Worm (Caenorhabditis elegans) whole organism, young adult: ENCODE data around the gene enri-2.

ENCODE experiments used
- F49E8.2 ChIP-seq: sonication (generic microtip); optimal IDR thresholded peaks from 3 replicates; lab custom pipeline; 2017; ENCODE audit warnings: missing genetic modification characterization, mild to moderate bottlenecking, missing compliant biosample characterization, antibody characterized with exemption, moderate library complexity; ENCODE audit not compliant: insufficient read depth
- ZK185.1 ChIP-seq: sonication (generic microtip); optimal IDR thresholded peaks from 2 replicates; lab custom pipeline; 2016; ENCODE audit warnings: mild to moderate bottlenecking, missing genetic modification characterization, missing compliant biosample characterization; ENCODE audit not compliant: poor library complexity, severe bottlenecking
- ama-1 ChIP-seq, 3 experiments: fragments of 150-350 bp in 1 of 3; sonication (generic microtip) in 2 of 3; optimal IDR thresholded peaks; 2 replicates each; lab custom pipeline; 2014 to 2018; ENCODE audit warnings: missing biosample characterization in 2 of 3, missing genetic modification characterization in 2 of 3, missing genetic modification reagents in 2 of 3
- dpff-1 ChIP-seq: sonication (generic microtip); optimal IDR thresholded peaks from 2 replicates; lab custom pipeline; 2017; ENCODE audit warnings: mild to moderate bottlenecking, missing genetic modification characterization, missing compliant biosample characterization
- dpl-1 ChIP-seq: fragments of 150-350 bp; optimal IDR thresholded peaks from 2 replicates; lab custom pipeline; 2014; ENCODE audit warnings: missing biosample characterization, missing genetic modification reagents, missing genetic modification characterization
- egl-44 ChIP-seq: fragments of 200-800 bp; sonication (Bioruptor generic); IDR thresholded peaks from 2 replicates; pipeline ENCODE4 v1.3.6; 2022; ENCODE audit warnings: missing genetic modification reagents, missing genetic modification characterization, missing compliant biosample characterization
- let-607 ChIP-seq, 2 experiments: fragments of 200-800 bp in 1 of 2; sonication (Bioruptor generic) in 1 of 2; sonication (generic microtip) in 1 of 2; optimal IDR thresholded peaks; 2 replicates each; lab custom pipeline; 2016 to 2018; ENCODE audit warnings: mild to moderate bottlenecking in 2 of 2, missing compliant biosample characterization in 2 of 2, missing genetic modification characterization in 2 of 2, moderate library complexity in 2 of 2, missing genotype in 1 of 2
- madf-6 ChIP-seq: fragments of 200-800 bp; sonication (Bioruptor generic); IDR thresholded peaks from 2 replicates; pipeline ENCODE4 v1.3.6; 2022; ENCODE audit warnings: missing genetic modification reagents, missing genetic modification characterization, missing compliant biosample characterization
- mcd-1 ChIP-seq: fragments of 200-800 bp; sonication (Bioruptor generic); IDR thresholded peaks from 2 replicates; pipeline ENCODE4 v1.3.6; 2022; ENCODE audit warnings: missing genetic modification reagents, missing genetic modification characterization, missing compliant biosample characterization
- nfya-2 ChIP-seq: fragments of 200-800 bp; sonication (Bioruptor generic); IDR thresholded peaks from 2 replicates; pipeline ENCODE4 v1.3.6; 2022; ENCODE audit warnings: missing genetic modification reagents, missing genetic modification characterization, missing compliant biosample characterization
- pha-4 ChIP-seq: fragments of 150-350 bp; sonication (generic microtip); optimal IDR thresholded peaks from 2 replicates; lab custom pipeline; 2014; ENCODE audit warnings: missing biosample characterization, missing genetic modification reagents, missing genetic modification characterization
- tbp1 ChIP-seq: fragments of 200-800 bp; sonication (Bioruptor generic); optimal IDR thresholded peaks from 2 replicates; lab custom pipeline; 2018; ENCODE audit warnings: mild to moderate bottlenecking, missing genetic modification characterization, missing compliant biosample characterization
- unc-130 ChIP-seq: sonication (generic microtip); optimal IDR thresholded peaks from 2 replicates; lab custom pipeline; 2016; ENCODE audit warnings: missing genetic modification reagents, missing genetic modification characterization, missing compliant biosample characterization

ce11 chrX:14593206-14593605 lies 47.6 kb downstream of the enri-2 start:
- TF ChIP-seq unc-130 = no peak
- no peak for TF ChIP-seq madf-6 (GFP tag; lab: Robert Waterston, UW)
- no peak for TF ChIP-seq ama-1 (optimal IDR thresholded peaks at IDR 0.05; lab: Kevin White, UChicago)
- no peak for TF ChIP-seq ama-1 (GFP tag; optimal IDR thresholded peaks at IDR 0.05; lab: Kevin White, UChicago)
- no peak for TF ChIP-seq ZK185.1 (tag; lab: Kevin White, UChicago)
- TF ChIP-seq egl-44 = no peak
- no peak for TF ChIP-seq dpl-1 (GFP tag; lab: Kevin White, UChicago)
- TF ChIP-seq tbp1 (GFP tag; lab: Kevin White, UChicago) = no peak
- TF ChIP-seq nfya-2 (GFP tag; lab: Robert Waterston, UW) = no peak
- no peak for TF ChIP-seq let-607 (tag; optimal IDR thresholded peaks at IDR 0.05; lab: Kevin White, UChicago)
- no peak for TF ChIP-seq F49E8.2
- TF ChIP-seq dpff-1 (tag; lab: Kevin White, UChicago) = no peak
- no peak for TF ChIP-seq pha-4
- TF ChIP-seq mcd-1 (GFP tag; lab: Robert Waterston, UW) = no peak
